Fruit fly (Drosophila melanogaster) whole organism, prepupa: ENCODE measurements around the gene CG12885.

ENCODE experiments used
- Blimp-1 ChIP-seq: fragments of 200-800 bp; sonication (Bioruptor generic); optimal IDR thresholded peaks from 3 replicates; lab custom pipeline; 2017; ENCODE audit warnings: missing biosample characterization, missing genetic modification characterization, mild to moderate bottlenecking, moderate library complexity, missing genetic modification reagents
- CG10631 ChIP-seq: fragments of 200-800 bp; sonication (Bioruptor generic); optimal IDR thresholded peaks from 2 replicates; lab custom pipeline; 2016; ENCODE audit warnings: missing biosample characterization, missing genetic modification characterization
- CG10669 ChIP-seq: fragments of 200-800 bp; sonication (Bioruptor generic); optimal IDR thresholded peaks from 3 replicates; lab custom pipeline; 2018; ENCODE audit warnings: missing biosample characterization, mild to moderate bottlenecking, missing genetic modification characterization, moderate library complexity
- CG11294 ChIP-seq: fragments of 200-800 bp; sonication (Bioruptor generic); IDR thresholded peaks from 2 replicates; pipeline ENCODE4 v1.3.6; 2022; ENCODE audit warnings: missing biosample characterization, missing genetic modification characterization
- CG11762 ChIP-seq: fragments of 200-800 bp; sonication (Bioruptor generic); optimal IDR thresholded peaks from 3 replicates; lab custom pipeline; 2016; ENCODE audit warnings: missing biosample characterization, missing genetic modification characterization; ENCODE audit not compliant: insufficient read depth
- CG11902 ChIP-seq: fragments of 200-800 bp; sonication (Bioruptor generic); optimal IDR thresholded peaks from 3 replicates; lab custom pipeline; 2016; ENCODE audit warnings: missing biosample characterization, missing genetic modification characterization
- CG16779 ChIP-seq: fragments of 200-800 bp; sonication (Bioruptor generic); optimal IDR thresholded peaks from 3 replicates; lab custom pipeline; 2017; ENCODE audit warnings: missing biosample characterization, mild to moderate bottlenecking, missing genetic modification characterization
- CG3032 ChIP-seq: fragments of 200-800 bp; optimal IDR thresholded peaks from 2 replicates; lab custom pipeline; 2019; ENCODE audit warnings: missing biosample characterization, mild to moderate bottlenecking, missing genetic modification characterization, moderate library complexity
- CG32006 ChIP-seq: fragments of 200-800 bp; sonication (Bioruptor generic); optimal IDR thresholded peaks from 3 replicates; lab custom pipeline; 2017; ENCODE audit warnings: missing biosample characterization, mild to moderate bottlenecking, missing genetic modification characterization
- CG3919 ChIP-seq: fragments of 200-800 bp; sonication (Bioruptor generic); optimal IDR thresholded peaks from 3 replicates; lab custom pipeline; 2016; ENCODE audit warnings: missing biosample characterization, missing genetic modification characterization
- CG4318 ChIP-seq: fragments of 200-800 bp; sonication (Bioruptor generic); optimal IDR thresholded peaks from 3 replicates; lab custom pipeline; 2017; ENCODE audit warnings: missing biosample characterization, mild to moderate bottlenecking, missing genetic modification characterization
- CG6276 ChIP-seq: fragments of 200-800 bp; sonication (Bioruptor generic); optimal IDR thresholded peaks from 2 replicates; lab custom pipeline; 2017; ENCODE audit warnings: missing biosample characterization, mild to moderate bottlenecking, missing genetic modification characterization
- CG6808 ChIP-seq: fragments of 200-800 bp; sonication (Bioruptor generic); optimal IDR thresholded peaks from 3 replicates; lab custom pipeline; 2017; ENCODE audit warnings: missing biosample characterization, missing genetic modification characterization, mild to moderate bottlenecking, moderate library complexity, missing genetic modification reagents
- CG6854 ChIP-seq: fragments of 200-800 bp; sonication (Bioruptor generic); optimal IDR thresholded peaks from 2 replicates; lab custom pipeline; 2017; ENCODE audit warnings: missing biosample characterization, mild to moderate bottlenecking, missing genetic modification characterization
- CG7368 ChIP-seq: fragments of 200-800 bp; sonication (Bioruptor generic); optimal IDR thresholded peaks from 3 replicates; lab custom pipeline; 2016; ENCODE audit warnings: missing biosample characterization, missing genetic modification characterization
- CG8119 ChIP-seq: fragments of 200-800 bp; sonication (Bioruptor generic); IDR thresholded peaks from 3 replicates; pipeline ENCODE4 v1.3.6; 2022; ENCODE audit warnings: missing biosample characterization, missing genetic modification characterization
- CG8319 ChIP-seq: fragments of 200-800 bp; sonication (Bioruptor generic); optimal IDR thresholded peaks from 3 replicates; lab custom pipeline; 2016; ENCODE audit warnings: missing biosample characterization, missing genetic modification characterization
- CG9139 ChIP-seq: fragments of 200-800 bp; sonication (Bioruptor generic); optimal IDR thresholded peaks from 3 replicates; lab custom pipeline; 2017; ENCODE audit warnings: missing biosample characterization, mild to moderate bottlenecking, missing genetic modification characterization
- Eip78C ChIP-seq: fragments of 200-800 bp; sonication (Bioruptor generic); peaks from one replicate; lab custom pipeline; 2016; ENCODE audit warnings: missing biosample characterization, missing genetic modification characterization
- Ets96B ChIP-seq: fragments of 200-800 bp; optimal IDR thresholded peaks from 2 replicates; lab custom pipeline; 2019; ENCODE audit warnings: missing biosample characterization, mild to moderate bottlenecking, missing genetic modification characterization, moderate library complexity
- Gug ChIP-seq: fragments of 200-800 bp; sonication (Bioruptor generic); IDR thresholded peaks from 2 replicates; pipeline ENCODE4 v1.3.6; 2022; ENCODE audit warnings: missing biosample characterization, missing genetic modification characterization
- Hr38 ChIP-seq: sonication (Bioruptor generic); optimal IDR thresholded peaks from 2 replicates; lab custom pipeline; 2016; ENCODE audit warnings: missing biosample characterization, missing genetic modification characterization
- Hr39 ChIP-seq: fragments of 200-800 bp; sonication (Bioruptor generic); optimal IDR thresholded peaks from 2 replicates; lab custom pipeline; 2016; ENCODE audit warnings: missing biosample characterization, missing genetic modification characterization
- Hr4 ChIP-seq: fragments of 200-800 bp; sonication (Bioruptor generic); optimal IDR thresholded peaks from 3 replicates; lab custom pipeline; 2016; ENCODE audit warnings: missing biosample characterization, missing genetic modification characterization
- Met ChIP-seq: fragments of 200-800 bp; sonication (Bioruptor generic); optimal IDR thresholded peaks from 3 replicates; lab custom pipeline; 2016; ENCODE audit warnings: missing biosample characterization, missing genetic modification characterization
- OdsH ChIP-seq: fragments of 200-800 bp; sonication (Bioruptor generic); optimal IDR thresholded peaks from 3 replicates; lab custom pipeline; 2016; ENCODE audit warnings: missing biosample characterization, missing genetic modification characterization
- Smox ChIP-seq: fragments of 200-800 bp; sonication (Bioruptor generic); optimal IDR thresholded peaks from 3 replicates; lab custom pipeline; 2016; ENCODE audit warnings: missing biosample characterization, missing genetic modification characterization
- Sox14 ChIP-seq: fragments of 200-800 bp; sonication (Bioruptor generic); optimal IDR thresholded peaks from 3 replicates; lab custom pipeline; 2016; ENCODE audit warnings: missing biosample characterization, missing genetic modification characterization
- achi ChIP-seq: fragments of 200-800 bp; sonication (Bioruptor generic); optimal IDR thresholded peaks from 3 replicates; lab custom pipeline; 2016; ENCODE audit warnings: missing biosample characterization, missing genetic modification characterization
- acj6 ChIP-seq: fragments of 200-800 bp; sonication (Bioruptor generic); optimal IDR thresholded peaks from 3 replicates; lab custom pipeline; 2016; ENCODE audit warnings: missing biosample characterization, missing genetic modification characterization
- dsx ChIP-seq: fragments of 200-800 bp; optimal IDR thresholded peaks from 3 replicates; lab custom pipeline; 2019; ENCODE audit warnings: missing biosample characterization, mild to moderate bottlenecking, missing genetic modification characterization, moderate library complexity; ENCODE audit not compliant: poor library complexity, severe bottlenecking
- eg ChIP-seq: fragments of 200-800 bp; sonication (Bioruptor generic); IDR thresholded peaks from 3 replicates; pipeline ENCODE4 v1.3.6; 2022; ENCODE audit warnings: missing biosample characterization, missing genetic modification characterization
- esn ChIP-seq: fragments of 200-800 bp; sonication (Bioruptor generic); optimal IDR thresholded peaks from 2 replicates; lab custom pipeline; 2016; ENCODE audit warnings: missing biosample characterization, mild to moderate bottlenecking, missing genetic modification characterization, moderate library complexity
- lz ChIP-seq: fragments of 200-800 bp; sonication (Bioruptor generic); optimal IDR thresholded peaks from 3 replicates; lab custom pipeline; 2016; ENCODE audit warnings: missing biosample characterization, missing genetic modification characterization
- pdm3 ChIP-seq: fragments of 200-800 bp; sonication (Bioruptor generic); optimal IDR thresholded peaks from 3 replicates; lab custom pipeline; 2016; ENCODE audit warnings: missing biosample characterization, missing genetic modification characterization
- spab ChIP-seq: fragments of 200-800 bp; sonication (Bioruptor generic); optimal IDR thresholded peaks from 2 replicates; lab custom pipeline; 2017; ENCODE audit warnings: missing biosample characterization, mild to moderate bottlenecking, missing genetic modification characterization, missing genetic modification reagents
- topi ChIP-seq: fragments of 200-800 bp; sonication (Bioruptor generic); optimal IDR thresholded peaks from 3 replicates; lab custom pipeline; 2016; ENCODE audit warnings: missing biosample characterization, missing genetic modification characterization

Gene CG12885

DNA sequence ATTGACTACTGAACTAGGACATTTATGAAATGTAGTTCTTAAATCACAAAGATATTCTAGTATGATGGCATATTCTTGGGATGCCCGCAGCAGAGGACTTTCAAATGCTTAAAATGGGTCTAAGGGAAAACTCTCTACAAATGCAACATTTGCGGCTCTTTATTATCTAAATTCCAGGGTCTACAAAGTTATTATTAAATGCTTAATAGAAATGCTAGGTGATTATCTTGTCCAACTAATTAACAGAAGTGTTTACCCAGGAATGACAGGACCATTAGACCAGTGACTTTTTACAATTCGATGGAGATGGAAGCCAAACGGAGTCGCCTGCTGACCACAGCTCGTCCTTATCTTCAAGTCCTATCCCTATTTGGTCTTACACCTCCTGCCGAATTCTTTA lies 23.5 kb downstream of the CG12885 start, which contains the start of gene Gr98c:
Gene Gr98c (plus strand): TSS at position 301 of the 400 bp plus-strand sequence.
- no peak for TF ChIP-seq spab (GFP tag; lab: Kevin White, UChicago)
- no peak for TF ChIP-seq Gug (GFP tag; lab: Robert Waterston, UW)
- TF ChIP-seq CG11762 (GFP tag; lab: Kevin White, UChicago) = no peak
- no peak for TF ChIP-seq CG11902 (GFP tag; lab: Kevin White, UChicago)
- no peak for TF ChIP-seq acj6 (GFP tag; lab: Kevin White, UChicago)
- no peak for TF ChIP-seq CG7368
- no peak for TF ChIP-seq CG6854 (GFP tag; lab: Kevin White, UChicago)
- no peak for TF ChIP-seq Hr39 (GFP tag; lab: Kevin White, UChicago)
- no peak for TF ChIP-seq CG4318 (GFP tag; lab: Kevin White, UChicago)

DNA sequence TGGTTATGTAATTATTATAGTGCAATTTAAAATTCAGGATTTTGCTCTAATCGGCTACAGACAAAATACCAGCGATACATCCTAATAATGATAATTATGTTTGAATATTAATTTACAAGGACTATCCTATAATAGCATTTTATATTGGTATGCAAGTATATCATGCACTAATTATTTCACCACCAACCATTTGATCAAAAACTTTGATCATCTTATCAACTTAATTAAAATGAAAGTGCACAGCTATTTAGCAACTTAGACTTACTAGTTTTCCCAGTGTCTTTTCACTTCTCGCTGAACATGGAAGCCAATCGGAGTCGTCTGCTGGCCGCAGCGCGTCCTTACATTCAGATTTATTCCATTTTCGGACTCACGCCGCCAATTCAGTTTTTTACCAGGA lies 25.1 kb downstream of the CG12885 start, which contains the start of gene Gr98d:
Gene Gr98d (plus strand): TSS at position 301 of the 400 bp plus-strand sequence.
- TF ChIP-seq OdsH (GFP tag; lab: Kevin White, UChicago) (no peak), CG9139 (GFP tag; lab: Kevin White, UChicago) (no peak), CG7368 (no peak), Sox14 (no peak), Ets96B (no peak), dsx (GFP tag; lab: Kevin White, UChicago) (no peak), CG11294 (no peak), CG6808 (no peak)

- TF ChIP-seq Eip78C (GFP tag; lab: Kevin White, UChicago) (no peak), CG16779 (tag; lab: Kevin White, UChicago) (no peak), CG6854 (GFP tag; lab: Kevin White, UChicago) (no peak), Sox14 (no peak), CG6808 (no peak), Blimp-1 (GFP tag; lab: Kevin White, UChicago) (no peak), CG10669 (no peak), CG11294 (no peak), CG6276 (GFP tag; lab: Kevin White, UChicago) (no peak), eg (GFP tag; lab: Robert Waterston, UW) (no peak), acj6 (GFP tag; lab: Kevin White, UChicago) (no peak), CG3919 (no peak), Hr38 (GFP tag; lab: Kevin White, UChicago) (no peak), Smox (GFP tag; lab: Kevin White, UChicago) (no peak), CG7368 (no peak), CG8319 (GFP tag; lab: Kevin White, UChicago) (no peak), topi (GFP tag; lab: Kevin White, UChicago) (no peak)
Measured at dm6 chr3R:27547378-27547949, 26.8 kb downstream of the CG12885 start.

DNA sequence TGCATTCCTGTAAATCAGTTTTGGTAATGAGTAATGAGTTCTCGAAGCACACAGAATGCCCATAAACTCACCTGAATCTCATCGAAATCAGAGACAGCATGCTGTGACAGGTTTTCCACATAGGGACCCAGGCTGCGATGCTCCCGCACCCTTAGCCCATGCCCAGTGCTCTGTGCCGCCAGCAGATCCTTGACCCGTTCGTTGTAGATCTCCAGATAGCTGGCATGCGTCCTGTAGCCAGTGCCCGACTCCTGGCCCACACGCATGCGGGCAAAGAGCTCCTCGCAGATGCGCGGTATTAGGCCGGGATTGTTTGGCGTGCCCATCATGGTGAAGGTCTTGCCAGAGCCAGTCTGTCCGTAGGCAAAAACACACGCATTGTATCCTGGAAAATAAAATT lies 32.0 kb downstream of the CG12885 start:
- TF ChIP-seq pdm3 (no peak), OdsH (GFP tag; lab: Kevin White, UChicago) (no peak), Hr4 (no peak), lz (GFP tag; lab: Kevin White, UChicago) (no peak), eg (GFP tag; lab: Robert Waterston, UW) (no peak), Met (GFP tag; lab: Kevin White, UChicago) (no peak), Blimp-1 (GFP tag; lab: Kevin White, UChicago) (no peak), CG7368 (no peak), CG10631 (GFP tag; lab: Kevin White, UChicago) (no peak), CG11902 (GFP tag; lab: Kevin White, UChicago) (no peak), CG32006 (GFP tag; lab: Kevin White, UChicago) (no peak), CG11294 (no peak), Sox14 (no peak), CG3032 (no peak), achi (GFP tag; lab: Kevin White, UChicago) (no peak), spab (GFP tag; lab: Kevin White, UChicago) (no peak), CG8119 (no peak), esn (GFP tag; lab: Kevin White, UChicago) (no peak)
- TF ChIP-seq, all 60 proteins: peak for 0
